Worm (Caenorhabditis elegans) whole organism, L1 larva: ENCODE measurements around the gene bud-13.

Experiments used
- aha-1 ChIP-seq: fragments of 150-350 bp; optimal IDR thresholded peaks from 2 replicates; lab custom pipeline; 2014; ENCODE audit warnings: missing biosample characterization, missing genetic modification characterization
- blmp-1 ChIP-seq: fragments of 150-350 bp; optimal IDR thresholded peaks from 2 replicates; lab custom pipeline; 2014; ENCODE audit warnings: missing biosample characterization, missing genetic modification characterization
- ceh-63 ChIP-seq: fragments of 200-800 bp; sonication (Bioruptor generic); optimal IDR thresholded peaks from 2 replicates; lab custom pipeline; 2018; ENCODE audit warnings: mild to moderate bottlenecking, missing genetic modification characterization, missing compliant biosample characterization
- ceh-90 ChIP-seq: sonication (generic microtip); optimal IDR thresholded peaks from 2 replicates; lab custom pipeline; 2016; ENCODE audit warnings: missing genetic modification characterization, missing compliant biosample characterization
- efl-1 ChIP-seq, 4 experiments: fragments of 150-350 bp; optimal IDR thresholded peaks in 3 of 4; peaks in 1 of 4; 1 replicate in 1 of 4; 2 replicates in 3 of 4; lab custom pipeline; 2014; ENCODE audit warnings: missing biosample characterization in 2 of 4, missing genetic modification characterization in 2 of 4, missing genetic modification reagents in 2 of 4
- efl-3 ChIP-seq: fragments of 200-800 bp; sonication (Bioruptor generic); optimal IDR thresholded peaks from 2 replicates; lab custom pipeline; 2018; ENCODE audit warnings: mild to moderate bottlenecking, missing genetic modification characterization, missing compliant biosample characterization
- egl-27 ChIP-seq, 2 experiments: fragments of 150-350 bp in 1 of 2; sonication (generic microtip); optimal IDR thresholded peaks; 3 replicates each; lab custom pipeline; 2017 to 2018; ENCODE audit warnings: missing biosample characterization in 2 of 2, missing genetic modification characterization in 2 of 2, missing genetic modification reagents in 2 of 2
- ets-5 ChIP-seq: fragments of 200-800 bp; sonication (Bioruptor generic); IDR thresholded peaks from 2 replicates; pipeline ENCODE4 v1.3.6; 2022; ENCODE audit warnings: missing genetic modification characterization, missing compliant biosample characterization
- fkh-8 ChIP-seq: sonication (generic microtip); optimal IDR thresholded peaks from 2 replicates; lab custom pipeline; 2016; ENCODE audit warnings: mild to moderate bottlenecking, missing genetic modification characterization, missing compliant biosample characterization
- lin-13 ChIP-seq: fragments of 150-350 bp; optimal IDR thresholded peaks from 2 replicates; lab custom pipeline; 2014; ENCODE audit warnings: missing biosample characterization, missing genetic modification reagents, missing genetic modification characterization
- lin-14 ChIP-seq: fragments of 200-800 bp; sonication (Bioruptor generic); optimal IDR thresholded peaks from 2 replicates; lab custom pipeline; 2018; ENCODE audit warnings: mild to moderate bottlenecking, missing genetic modification characterization, moderate library complexity, missing compliant biosample characterization
- lin-35 ChIP-seq, 2 experiments: fragments of 150-350 bp; optimal IDR thresholded peaks; 2 replicates each; lab custom pipeline; 2014; ENCODE audit warnings: missing biosample characterization in 2 of 2, missing genetic modification characterization in 2 of 2, missing genetic modification reagents in 2 of 2
- lin-39 ChIP-seq: fragments of 150-350 bp; optimal IDR thresholded peaks from 2 replicates; lab custom pipeline; 2014; ENCODE audit warnings: missing biosample characterization, missing genetic modification reagents, missing genetic modification characterization
- lsy-2 ChIP-seq, 2 experiments: fragments of 150-350 bp; optimal IDR thresholded peaks; 2 replicates each; lab custom pipeline; 2014; ENCODE audit warnings: missing biosample characterization in 2 of 2, missing genetic modification characterization in 2 of 2
- mdl-1 ChIP-seq, 2 experiments: fragments of 150-350 bp; optimal IDR thresholded peaks; 2 replicates each; lab custom pipeline; 2014 to 2017; ENCODE audit warnings: missing biosample characterization in 2 of 2, missing genetic modification characterization in 2 of 2, inconsistent platforms in 1 of 2
- nhr-19 ChIP-seq: fragments of 200-800 bp; sonication (Bioruptor generic); conservative IDR thresholded peaks from 2 replicates; pipeline ENCODE4 v1.3.6; 2022; ENCODE audit warnings: missing genetic modification characterization, missing compliant biosample characterization
- nhr-20 ChIP-seq: sonication (generic microtip); optimal IDR thresholded peaks from 2 replicates; lab custom pipeline; 2016; ENCODE audit warnings: mild to moderate bottlenecking, missing genetic modification characterization, missing compliant biosample characterization
- nhr-237 ChIP-seq: fragments of 150-350 bp; optimal IDR thresholded peaks from 2 replicates; lab custom pipeline; 2014; ENCODE audit warnings: missing biosample characterization, missing genetic modification characterization
- nhr-47 ChIP-seq: sonication (generic microtip); optimal IDR thresholded peaks from 2 replicates; lab custom pipeline; 2016; ENCODE audit warnings: mild to moderate bottlenecking, missing genetic modification characterization, moderate library complexity, missing compliant biosample characterization
- nhr-71 ChIP-seq: sonication (generic microtip); optimal IDR thresholded peaks from 2 replicates; lab custom pipeline; 2016; ENCODE audit warnings: mild to moderate bottlenecking, missing genetic modification characterization, moderate library complexity, missing compliant biosample characterization
- nhr-77 ChIP-seq: fragments of 150-350 bp; optimal IDR thresholded peaks from 2 replicates; lab custom pipeline; 2014; ENCODE audit warnings: missing biosample characterization, missing genetic modification characterization
- nhr-84 ChIP-seq: sonication (generic microtip); optimal IDR thresholded peaks from 2 replicates; lab custom pipeline; 2017; ENCODE audit warnings: missing biosample characterization, missing genetic modification characterization
- nhr-85 ChIP-seq: sonication (generic microtip); peaks from one replicate; lab custom pipeline; 2016; ENCODE audit warnings: missing genetic modification characterization, inconsistent platforms, missing compliant biosample characterization
- pqm-1 ChIP-seq: sonication (generic microtip); optimal IDR thresholded peaks from 3 replicates; lab custom pipeline; 2017; ENCODE audit warnings: missing biosample characterization, missing genetic modification characterization
- snu-23 ChIP-seq: sonication (generic microtip); optimal IDR thresholded peaks from 2 replicates; lab custom pipeline; 2016; ENCODE audit warnings: missing genetic modification characterization, missing compliant biosample characterization
- sptf-1 ChIP-seq: fragments of 150-350 bp; optimal IDR thresholded peaks from 2 replicates; lab custom pipeline; 2014; ENCODE audit warnings: missing biosample characterization, missing genetic modification characterization
- sup-37 ChIP-seq: fragments of 200-800 bp; sonication (Bioruptor generic); optimal IDR thresholded peaks from 2 replicates; lab custom pipeline; 2018; ENCODE audit warnings: mild to moderate bottlenecking, missing genetic modification characterization, missing compliant biosample characterization
- swsn-7 ChIP-seq: sonication (generic microtip); optimal IDR thresholded peaks from 2 replicates; lab custom pipeline; 2016; ENCODE audit warnings: missing genetic modification characterization, missing compliant biosample characterization
- tbx-2 ChIP-seq: sonication (generic microtip); optimal IDR thresholded peaks from 2 replicates; lab custom pipeline; 2016; ENCODE audit warnings: missing genetic modification characterization, missing compliant biosample characterization
- unc-86 ChIP-seq: sonication (generic microtip); optimal IDR thresholded peaks from 2 replicates; lab custom pipeline; 2016; ENCODE audit warnings: missing genetic modification characterization, missing compliant biosample characterization
- zag-1 ChIP-seq: fragments of 150-350 bp; optimal IDR thresholded peaks from 2 replicates; lab custom pipeline; 2014; ENCODE audit warnings: missing biosample characterization, missing genetic modification characterization
- ztf-4 ChIP-seq: fragments of 150-350 bp; optimal IDR thresholded peaks from 2 replicates; lab custom pipeline; 2014; ENCODE audit warnings: missing biosample characterization, missing genetic modification characterization

The bud-13 gene

DNA sequence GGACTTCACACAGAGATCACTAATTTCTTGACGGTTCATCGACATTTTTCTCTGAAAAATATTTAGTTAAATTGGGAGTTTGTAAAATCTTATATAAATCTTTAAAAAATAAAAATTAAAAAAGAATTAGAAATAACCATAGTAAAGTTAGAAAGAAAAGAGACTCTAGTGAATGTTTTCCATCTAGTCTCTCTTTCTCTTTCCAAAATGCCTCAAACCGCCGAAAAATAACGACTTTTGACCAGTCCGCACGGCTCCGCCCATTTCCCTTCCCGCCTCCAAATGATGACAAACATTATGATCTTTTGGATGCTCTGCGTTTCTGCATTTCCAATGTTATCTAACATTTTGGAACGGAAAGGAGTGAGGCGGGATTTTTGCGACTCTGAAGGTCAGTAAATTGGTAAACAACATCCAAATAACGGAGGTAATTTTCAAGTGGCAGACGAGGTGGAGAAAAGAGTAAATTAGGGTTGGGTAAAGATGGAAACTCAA is 44.2 kb downstream of the bud-13 start, which contains the start of gene glb-1 (continued):
- TF ChIP-seq unc-86 (tag; lab: Kevin White, UChicago) (no peak), nhr-19 (no peak)

DNA sequence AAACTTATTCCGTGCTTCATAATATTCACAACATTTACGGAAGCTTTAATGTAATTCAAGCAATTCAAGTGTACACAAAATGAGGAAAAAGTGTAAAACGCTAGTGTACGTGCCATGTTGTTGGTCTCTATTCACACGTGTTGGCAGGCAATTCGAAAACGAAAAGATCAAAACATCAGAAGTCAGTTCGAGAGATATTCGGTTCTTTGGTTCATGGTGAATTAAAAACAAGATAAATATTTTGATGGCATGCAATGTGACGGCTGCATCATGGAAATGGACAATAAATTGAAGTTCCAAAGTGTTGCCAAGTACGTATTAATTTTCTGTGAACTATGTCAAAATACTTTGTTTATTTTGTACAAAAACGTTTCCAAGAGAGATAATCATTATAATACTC is 45.5 kb downstream of the bud-13 start:
- peak; percentile 65 for TF ChIP-seq nhr-20 (tag; lab: Kevin White, UChicago)
- TF ChIP-seq snu-23 (GFP tag; lab: Kevin White, UChicago), result peak; percentile 55
- no peak for TF ChIP-seq ceh-63 (GFP tag; lab: Kevin White, UChicago)
- TF ChIP-seq efl-1 (optimal IDR thresholded peaks at IDR 0.05; lab: Kevin White, UChicago), result peak in 1 of 2 experiments; percentile 24
- peak in 1 of 2 experiments; percentile 58 for TF ChIP-seq efl-1 (GFP tag; optimal IDR thresholded peaks at IDR 0.05 in 1 of 2; lab: Kevin White, UChicago)
- peak; percentile 29; the same call in 1 of the 2 replicates for TF ChIP-seq nhr-19
- peak; percentile 73 for TF ChIP-seq nhr-85 (tag; lab: Kevin White, UChicago)
- TF ChIP-seq ztf-4 (tag; lab: Kevin White, UChicago), result peak; percentile 77
- peak; percentile 20 for TF ChIP-seq swsn-7 (tag; lab: Kevin White, UChicago)
- TF ChIP-seq egl-27 (tag; optimal IDR thresholded peaks at IDR 0.05; lab: Kevin White, UChicago), result no peak
- peak in 1 of 2 experiments; percentile 25 for TF ChIP-seq lsy-2 (tag; optimal IDR thresholded peaks at IDR 0.05; lab: Kevin White, UChicago)
- peak; percentile 54 for TF ChIP-seq nhr-71 (tag; lab: Kevin White, UChicago)
- no peak for TF ChIP-seq zag-1 (tag; lab: Kevin White, UChicago)
- peak in 1 of 2 experiments; percentile 2 for TF ChIP-seq mdl-1 (tag; optimal IDR thresholded peaks at IDR 0.05; lab: Kevin White, UChicago)
- peak; percentile 68 for TF ChIP-seq lin-14
- TF ChIP-seq lin-35 (GFP tag; optimal IDR thresholded peaks at IDR 0.05; lab: Kevin White, UChicago), result peak in 1 of 2 experiments; percentile 14
- TF ChIP-seq, all 84 proteins: peak for 12

DNA sequence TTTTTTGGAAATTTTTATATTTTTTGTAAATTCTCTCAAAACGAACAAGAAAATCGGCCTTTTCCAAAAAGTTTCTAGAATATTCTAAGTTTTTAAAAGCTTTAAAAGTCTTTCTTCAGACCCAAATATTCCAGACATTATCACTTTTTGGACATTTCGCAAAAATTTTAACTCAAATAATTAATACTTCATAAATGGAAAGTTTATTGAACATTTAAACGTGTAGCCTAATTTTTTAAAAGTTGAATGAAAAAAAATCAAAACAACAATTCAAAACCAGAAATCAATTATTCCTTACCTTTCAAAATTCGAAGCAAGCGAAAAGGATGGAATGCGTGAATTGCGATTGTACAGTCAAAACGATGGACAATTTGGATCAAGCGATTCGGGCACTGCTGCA is 47.7 kb downstream of the bud-13 start, which contains the start of gene ZK637.15:
Gene ZK637.15, plus strand, starts transcription at position 301 of the 400 bp plus-strand sequence.
- TF ChIP-seq efl-1 (optimal IDR thresholded peaks at IDR 0.05; lab: Kevin White, UChicago) (no peak), efl-1 (GFP tag; optimal IDR thresholded peaks at IDR 0.05 in 1 of 2; lab: Kevin White, UChicago) (peak in 1 of 2 experiments; percentile 23), blmp-1 (tag; lab: Kevin White, UChicago) (no peak)

DNA sequence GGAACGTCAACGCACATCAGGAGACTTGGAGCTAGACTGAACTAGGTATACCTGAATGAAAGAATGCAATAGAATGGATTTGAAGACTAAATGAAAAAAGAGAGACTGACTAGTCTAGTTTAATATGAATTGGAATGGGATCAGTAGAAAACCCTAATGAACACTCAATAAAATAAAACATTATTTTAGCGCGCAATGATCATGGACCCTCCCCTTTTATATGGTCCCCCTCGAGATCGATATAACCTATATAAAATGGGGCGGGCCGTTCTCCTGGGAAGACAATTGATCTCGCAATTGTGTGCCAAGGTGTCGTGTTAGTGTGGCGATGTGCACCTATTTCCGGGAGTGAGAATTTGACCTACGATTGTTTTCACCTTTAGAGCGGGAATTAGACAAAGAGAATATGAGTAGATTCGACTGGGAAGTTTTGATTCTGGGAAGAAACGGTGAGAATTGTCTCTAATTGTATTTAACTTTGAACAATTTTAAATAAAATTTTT is 49.6 kb downstream of the bud-13 start, which contains the start of gene cdc-25.3:
Gene cdc-25.3, minus strand, starts transcription at position 51 of the 503 bp plus-strand sequence.
- TF ChIP-seq nhr-77 (tag; lab: Kevin White, UChicago), result no peak
- no peak for TF ChIP-seq ets-5 (GFP tag; lab: Robert Waterston, UW)
- TF ChIP-seq nhr-237 (tag; lab: Kevin White, UChicago), result no peak
- TF ChIP-seq efl-3 (GFP tag; lab: Kevin White, UChicago), result no peak
- TF ChIP-seq blmp-1 (tag; lab: Kevin White, UChicago), result no peak
- no peak for TF ChIP-seq nhr-84 (tag; lab: Kevin White, UChicago)
- no peak for TF ChIP-seq sptf-1
- TF ChIP-seq lin-39 (tag; lab: Kevin White, UChicago), result no peak
- no peak for TF ChIP-seq aha-1
- TF ChIP-seq nhr-19, result no peak
- TF ChIP-seq swsn-7 (tag; lab: Kevin White, UChicago), result no peak
- TF ChIP-seq fkh-8 (tag; lab: Kevin White, UChicago), result no peak
- TF ChIP-seq pqm-1 (tag; lab: Kevin White, UChicago), result no peak
- no peak for TF ChIP-seq tbx-2 (tag; lab: Kevin White, UChicago)
- TF ChIP-seq sup-37 (GFP tag; lab: Kevin White, UChicago), result no peak
- no peak for TF ChIP-seq nhr-47 (tag; lab: Kevin White, UChicago)
- no peak for TF ChIP-seq nhr-85 (tag; lab: Kevin White, UChicago)
- no peak for TF ChIP-seq nhr-71 (tag; lab: Kevin White, UChicago)
- no peak for TF ChIP-seq lin-13
- TF ChIP-seq ceh-90 (tag; lab: Kevin White, UChicago), result no peak
